Fruit fly (Drosophila melanogaster): Measurements from ENCODE around the gene CG10877.

CG10877 gene

dm6 chr3R:20560019-20560667, 3.7 kb downstream of the CG10877 start, which contains the start of gene CG15922 (continued):
- TF ChIP-seq lola (GFP tag; optimal IDR thresholded peaks at IDR 0.05), result peak in 1 of 3 experiments; percentile 18
- no peak for TF ChIP-seq CG13123 (GFP tag; optimal IDR thresholded peaks at IDR 0.05)
- TF ChIP-seq ap (GFP tag; IDR thresholded peaks at IDR 0.05), result 0 out of 2 replicates have a peak, but pooled peaks have one; percentile 31
- peak; percentile 31; the same call in 1 of the 3 replicates for TF ChIP-seq CG34224 (GFP tag; IDR thresholded peaks at IDR 0.05; ENCODE audit: partially characterized antibody)
- no peak for TF ChIP-seq lbe (GFP tag; optimal IDR thresholded peaks at IDR 0.05)
- TF ChIP-seq row (GFP tag; IDR thresholded peaks at IDR 0.05), result no peak; the same call in 2 of the 3 replicates
- no peak for TF ChIP-seq pfk (GFP tag; optimal IDR thresholded peaks at IDR 0.05)
- TF ChIP-seq Fer1 (GFP tag; optimal IDR thresholded peaks at IDR 0.05), result no peak
- no peak for TF ChIP-seq Lim3 (GFP tag; IDR thresholded peaks at IDR 0.05)
- peak; percentile 14 for TF ChIP-seq CG9727 (GFP tag; optimal IDR thresholded peaks at IDR 0.05)
- TF ChIP-seq Abd-B (GFP tag; optimal IDR thresholded peaks at IDR 0.05), result no peak
- TF ChIP-seq fd102C (GFP tag; optimal IDR thresholded peaks at IDR 0.05), result no peak
- TF ChIP-seq CG16815 (GFP tag; optimal IDR thresholded peaks at IDR 0.05), result peak; percentile 0
- peak; percentile 13 for TF ChIP-seq Hmr (GFP tag; optimal IDR thresholded peaks at IDR 0.05)
- TF ChIP-seq CG31224 (GFP tag; IDR thresholded peaks at IDR 0.05), result no peak
- no peak for TF ChIP-seq CG6854 (GFP tag; optimal IDR thresholded peaks at IDR 0.05)
- no peak for TF ChIP-seq Atf3 (GFP tag; optimal IDR thresholded peaks at IDR 0.05)
- TF ChIP-seq CG11247 (GFP tag; IDR thresholded peaks at IDR 0.05), result no peak
- peak; percentile 9 for TF ChIP-seq HLH54F (GFP tag; optimal IDR thresholded peaks at IDR 0.05)
- no peak for TF ChIP-seq gcm (GFP tag; optimal IDR thresholded peaks at IDR 0.05)
- TF ChIP-seq CG11695 (GFP tag; IDR thresholded peaks at IDR 0.05), result 0 out of 3 replicates have a peak, but pooled peaks have one; percentile 12
- TF ChIP-seq CG34376 (GFP tag; optimal IDR thresholded peaks at IDR 0.05), result peak; percentile 57
- TF ChIP-seq h (optimal IDR thresholded peaks at IDR 0.05), result no peak
- no peak for TF ChIP-seq CG3847 (GFP tag; IDR thresholded peaks at IDR 0.05)
- no peak for TF ChIP-seq CG18262 (tag; optimal IDR thresholded peaks at IDR 0.05)
- TF ChIP-seq inv (GFP tag; IDR thresholded peaks at IDR 0.05; ENCODE audit: partially characterized antibody), result no peak
- no peak for TF ChIP-seq CHES-1-like (GFP tag; optimal IDR thresholded peaks at IDR 0.05)
- TF ChIP-seq Mad (GFP tag; optimal IDR thresholded peaks at IDR 0.05), result no peak
- TF ChIP-seq CG14667 (GFP tag; IDR thresholded peaks at IDR 0.05), result no peak
- no peak for TF ChIP-seq Opbp (GFP tag; IDR thresholded peaks at IDR 0.05; ENCODE audit: partially characterized antibody)
- peak; percentile 14; the same call in 1 of the 3 replicates for TF ChIP-seq B-H1 (GFP tag; IDR thresholded peaks at IDR 0.05)
- no peak for TF ChIP-seq CG3065 (GFP tag; optimal IDR thresholded peaks at IDR 0.05)
- peak; percentile 12 for TF ChIP-seq CG12769 (tag; optimal IDR thresholded peaks at IDR 0.05)
- TF ChIP-seq amos (GFP tag; IDR thresholded peaks at IDR 0.05; ENCODE audit: partially characterized antibody), result no peak
- TF ChIP-seq Doc3 (GFP tag; IDR thresholded peaks at IDR 0.05; ENCODE audit: partially characterized antibody), result no peak
- TF ChIP-seq NfI (GFP tag; optimal IDR thresholded peaks at IDR 0.05), result peak; percentile 12
- TF ChIP-seq CG8478 (optimal IDR thresholded peaks at IDR 0.05), result no peak
- TF ChIP-seq chinmo (GFP tag; IDR thresholded peaks at IDR 0.05; ENCODE audit: partially characterized antibody), result no peak
- TF ChIP-seq esg (GFP tag; conservative IDR thresholded peaks at IDR 0.05), result 0 out of 2 replicates have a peak, but pooled peaks have one; percentile 19
- no peak for TF ChIP-seq stwl (tag; optimal IDR thresholded peaks at IDR 0.05)
- no peak for TF ChIP-seq jumu (GFP tag; optimal IDR thresholded peaks at IDR 0.05)
- no peak for TF ChIP-seq Vsx1 (GFP tag; optimal IDR thresholded peaks at IDR 0.05)
- TF ChIP-seq CG11398 (GFP tag; optimal IDR thresholded peaks at IDR 0.05), result no peak
- TF ChIP-seq Oli (tag; optimal IDR thresholded peaks at IDR 0.05), result peak; percentile 38
- TF ChIP-seq CG3995 (GFP tag; optimal IDR thresholded peaks at IDR 0.05), result peak; percentile 80
- TF ChIP-seq fru (optimal IDR thresholded peaks at IDR 0.05), result no peak
- peak; percentile 41 for TF ChIP-seq Sox100B (GFP tag; optimal IDR thresholded peaks at IDR 0.05)
- no peak for TF ChIP-seq CG10147 (GFP tag; optimal IDR thresholded peaks at IDR 0.05)
- TF ChIP-seq dpn (GFP tag; optimal IDR thresholded peaks at IDR 0.05), result peak; percentile 17 to 27
